Worm (Caenorhabditis elegans) whole organism, late embryonic: ENCODE results near the gene mlc-7.

Experiments used
- C38D4.7 ChIP-seq: fragments of 200-800 bp; sonication (Bioruptor generic); optimal IDR thresholded peaks from 2 replicates; lab custom pipeline; 2018; ENCODE audit warnings: mild to moderate bottlenecking, missing genetic modification characterization, moderate library complexity, missing compliant biosample characterization
- F13H6.1 ChIP-seq: sonication (generic microtip); optimal IDR thresholded peaks from 2 replicates; lab custom pipeline; 2016; ENCODE audit warnings: missing genetic modification characterization, missing compliant biosample characterization
- K02D7.2 ChIP-seq: sonication (generic microtip); optimal IDR thresholded peaks from 2 replicates; lab custom pipeline; 2017; ENCODE audit warnings: mild to moderate bottlenecking, missing genetic modification characterization, missing compliant biosample characterization
- T23F11.4 ChIP-seq: fragments of 200-800 bp; sonication (Bioruptor generic); optimal IDR thresholded peaks from 2 replicates; lab custom pipeline; 2018; ENCODE audit warnings: mild to moderate bottlenecking, missing genetic modification characterization, missing compliant biosample characterization
- Y22D7AL.16 ChIP-seq: sonication (generic microtip); optimal IDR thresholded peaks from 2 replicates; lab custom pipeline; 2016; ENCODE audit warnings: missing genetic modification characterization, missing compliant biosample characterization
- ahr-1 ChIP-seq: sonication (generic microtip); optimal IDR thresholded peaks from 2 replicates; lab custom pipeline; 2016; ENCODE audit warnings: missing genetic modification characterization, missing compliant biosample characterization
- ama-1 ChIP-seq: fragments of 150-350 bp; optimal IDR thresholded peaks from 2 replicates; lab custom pipeline; 2014
- ceh-14 ChIP-seq: sonication (generic microtip); optimal IDR thresholded peaks from 2 replicates; lab custom pipeline; 2016; ENCODE audit warnings: missing genotype, missing genetic modification characterization, missing compliant biosample characterization
- ceh-18 ChIP-seq: sonication (generic microtip); optimal IDR thresholded peaks from 2 replicates; lab custom pipeline; 2016; ENCODE audit warnings: missing genetic modification characterization, missing compliant biosample characterization
- ceh-2 ChIP-seq: sonication (generic microtip); optimal IDR thresholded peaks from 2 replicates; lab custom pipeline; 2016; ENCODE audit warnings: missing genotype, missing genetic modification characterization, missing compliant biosample characterization
- ceh-22 ChIP-seq: sonication (generic microtip); optimal IDR thresholded peaks from 2 replicates; lab custom pipeline; 2017; ENCODE audit warnings: missing biosample characterization, missing genetic modification characterization
- ceh-30 ChIP-seq: fragments of 150-350 bp; optimal IDR thresholded peaks from 2 replicates; lab custom pipeline; 2014; ENCODE audit warnings: missing biosample characterization, missing genetic modification characterization
- ceh-48 ChIP-seq: sonication (generic microtip); optimal IDR thresholded peaks from 2 replicates; lab custom pipeline; 2016; ENCODE audit warnings: missing genetic modification characterization, inconsistent platforms, missing compliant biosample characterization
- ceh-6 ChIP-seq: fragments of 200-800 bp; sonication (Bioruptor generic); optimal IDR thresholded peaks from 2 replicates; lab custom pipeline; 2018; ENCODE audit warnings: mild to moderate bottlenecking, missing genetic modification characterization, missing compliant biosample characterization
- dmd-4 ChIP-seq: sonication (generic microtip); optimal IDR thresholded peaks from 2 replicates; lab custom pipeline; 2016; ENCODE audit warnings: borderline replicate concordance, missing genetic modification characterization, missing compliant biosample characterization
- dve-1 ChIP-seq: sonication (generic microtip); optimal IDR thresholded peaks from 2 replicates; lab custom pipeline; 2017; ENCODE audit warnings: antibody characterized with exemption, mild to moderate bottlenecking, missing genetic modification characterization, missing compliant biosample characterization
- elt-4 ChIP-seq: sonication (generic microtip); optimal IDR thresholded peaks from 2 replicates; lab custom pipeline; 2016; ENCODE audit warnings: missing genetic modification characterization, missing compliant biosample characterization
- ets-4 ChIP-seq: sonication (generic microtip); optimal IDR thresholded peaks from 2 replicates; lab custom pipeline; 2016; ENCODE audit warnings: missing genetic modification characterization, missing compliant biosample characterization
- eyg-1 ChIP-seq: sonication (generic microtip); optimal IDR thresholded peaks from 2 replicates; lab custom pipeline; 2016; ENCODE audit warnings: missing genotype, missing genetic modification characterization, missing compliant biosample characterization
- fkh-10 ChIP-seq: fragments of 150-350 bp; optimal IDR thresholded peaks from 2 replicates; lab custom pipeline; 2014; ENCODE audit warnings: missing biosample characterization, missing genetic modification reagents, missing genetic modification characterization
- gmeb-2 ChIP-seq: sonication (generic microtip); optimal IDR thresholded peaks from 2 replicates; lab custom pipeline; 2016; ENCODE audit warnings: missing genetic modification characterization, inconsistent platforms, missing compliant biosample characterization
- hlh-13 ChIP-seq: fragments of 200-800 bp; sonication (Bioruptor generic); optimal IDR thresholded peaks from 2 replicates; lab custom pipeline; 2018; ENCODE audit warnings: mild to moderate bottlenecking, missing genetic modification characterization, missing compliant biosample characterization
- hlh-15 ChIP-seq: sonication (generic microtip); optimal IDR thresholded peaks from 2 replicates; lab custom pipeline; 2016; ENCODE audit warnings: missing genetic modification characterization, missing compliant biosample characterization
- hlh-30 ChIP-seq: sonication (generic microtip); optimal IDR thresholded peaks from 2 replicates; lab custom pipeline; 2017; ENCODE audit warnings: antibody characterized with exemption, missing genetic modification characterization, missing compliant biosample characterization; ENCODE audit not compliant: insufficient read depth
- lin-11 ChIP-seq: fragments of 200-800 bp; sonication (Bioruptor generic); optimal IDR thresholded peaks from 2 replicates; lab custom pipeline; 2018; ENCODE audit warnings: mild to moderate bottlenecking, missing genetic modification characterization, missing compliant biosample characterization
- madf-2 ChIP-seq: sonication (generic microtip); optimal IDR thresholded peaks from 2 replicates; lab custom pipeline; 2017; ENCODE audit warnings: missing genetic modification characterization, missing compliant biosample characterization
- mec-3 ChIP-seq: sonication (generic microtip); optimal IDR thresholded peaks from 2 replicates; lab custom pipeline; 2016; ENCODE audit warnings: borderline replicate concordance, missing genetic modification characterization, missing compliant biosample characterization
- nhr-11 ChIP-seq: fragments of 150-350 bp; optimal IDR thresholded peaks from 2 replicates; lab custom pipeline; 2014; ENCODE audit warnings: missing biosample characterization, missing genetic modification characterization
- nhr-232 ChIP-seq: sonication (generic microtip); optimal IDR thresholded peaks from 2 replicates; lab custom pipeline; 2016; ENCODE audit warnings: missing genetic modification characterization, missing compliant biosample characterization
- pax-1 ChIP-seq: fragments of 150-350 bp; optimal IDR thresholded peaks from 2 replicates; lab custom pipeline; 2014; ENCODE audit warnings: missing biosample characterization, missing genetic modification characterization
- pqm-1 ChIP-seq: sonication (generic microtip); optimal IDR thresholded peaks from 2 replicates; lab custom pipeline; 2016; ENCODE audit warnings: missing genetic modification characterization, missing compliant biosample characterization
- pros-1 ChIP-seq: fragments of 150-350 bp; optimal IDR thresholded peaks from 2 replicates; lab custom pipeline; 2014; ENCODE audit warnings: missing biosample characterization, missing genetic modification reagents, missing genetic modification characterization
- ref-2 ChIP-seq: sonication (generic microtip); optimal IDR thresholded peaks from 2 replicates; lab custom pipeline; 2016; ENCODE audit warnings: missing genetic modification characterization, missing compliant biosample characterization
- rnt-1 ChIP-seq: sonication (generic microtip); optimal IDR thresholded peaks from 2 replicates; lab custom pipeline; 2016; ENCODE audit warnings: missing genetic modification characterization, missing compliant biosample characterization
- sdc-2 ChIP-seq: sonication (generic microtip); optimal IDR thresholded peaks from 2 replicates; lab custom pipeline; 2016; ENCODE audit warnings: missing genotype, missing genetic modification characterization, missing compliant biosample characterization
- sox-2 ChIP-seq: fragments of 200-800 bp; sonication (Bioruptor generic); IDR thresholded peaks from 2 replicates; pipeline ENCODE4 v1.3.6; 2022; ENCODE audit warnings: missing genetic modification reagents, missing genetic modification characterization, missing compliant biosample characterization
- sox-4 ChIP-seq: sonication (generic microtip); optimal IDR thresholded peaks from 2 replicates; lab custom pipeline; 2017; ENCODE audit warnings: mild to moderate bottlenecking, missing genetic modification characterization, inconsistent platforms, missing compliant biosample characterization
- tbx-2 ChIP-seq: sonication (generic microtip); optimal IDR thresholded peaks from 2 replicates; lab custom pipeline; 2016; ENCODE audit warnings: missing genetic modification characterization, missing compliant biosample characterization
- tbx-7 ChIP-seq: sonication (generic microtip); optimal IDR thresholded peaks from 2 replicates; lab custom pipeline; 2016; ENCODE audit warnings: missing genotype, missing genetic modification characterization, missing compliant biosample characterization
- ttx-3 ChIP-seq: sonication (generic microtip); optimal IDR thresholded peaks from 2 replicates; lab custom pipeline; 2016; ENCODE audit warnings: missing genetic modification reagents, missing genetic modification characterization, missing compliant biosample characterization
- unc-3 ChIP-seq, 2 experiments: fragments of 200-800 bp in 1 of 2; sonication (Bioruptor generic) in 1 of 2; sonication (generic microtip) in 1 of 2; conservative IDR thresholded peaks in 1 of 2; optimal IDR thresholded peaks in 1 of 2; 2 replicates each; pipeline versions ENCODE4 v1.3.6 to Lab custom; 2016 to 2022; ENCODE audit warnings: missing compliant biosample characterization in 2 of 2, missing genetic modification characterization in 2 of 2, missing genetic modification reagents in 1 of 2
- unc-42 ChIP-seq: sonication (generic microtip); optimal IDR thresholded peaks from 2 replicates; lab custom pipeline; 2016; ENCODE audit warnings: missing genotype, missing genetic modification characterization, missing compliant biosample characterization
- unc-86 ChIP-seq: sonication (generic microtip); optimal IDR thresholded peaks from 2 replicates; lab custom pipeline; 2016; ENCODE audit warnings: missing genetic modification characterization, missing compliant biosample characterization
- zip-5 ChIP-seq: sonication (generic microtip); optimal IDR thresholded peaks from 2 replicates; lab custom pipeline; 2016; ENCODE audit warnings: missing genetic modification characterization, missing compliant biosample characterization
- ztf-16 ChIP-seq: sonication (generic microtip); optimal IDR thresholded peaks from 2 replicates; lab custom pipeline; 2017; ENCODE audit warnings: missing genetic modification characterization, missing compliant biosample characterization

mlc-7 gene

DNA sequence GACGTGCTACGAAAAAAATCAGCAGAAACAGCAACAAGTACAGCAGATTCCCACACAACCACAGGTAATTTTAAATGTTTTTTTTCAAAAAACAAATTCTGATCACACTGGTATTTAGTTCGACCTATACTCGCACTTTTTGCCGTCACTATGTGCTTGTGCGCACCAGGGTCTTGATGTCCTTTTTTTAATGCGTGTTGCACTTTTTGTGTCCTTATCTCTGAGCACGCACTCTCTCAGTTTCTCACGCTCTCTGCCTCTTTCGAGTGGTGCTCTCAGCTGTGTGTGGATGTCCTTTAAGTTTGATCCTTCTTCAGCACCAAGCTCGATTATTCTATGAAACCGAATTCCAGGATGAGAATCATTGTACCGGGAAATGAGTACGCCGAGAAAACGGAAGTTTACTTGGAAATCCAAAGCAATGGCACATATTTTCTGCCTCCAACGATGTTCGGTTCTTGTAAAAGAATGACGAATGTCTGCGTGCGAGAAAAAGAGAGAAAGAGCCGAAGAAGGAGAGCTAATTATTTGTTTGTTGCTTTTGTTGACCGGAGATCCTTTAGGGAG lies 32.8 kb upstream of the mlc-7 start:
- TF ChIP-seq mec-3 (tag; lab: Kevin White, UChicago) (no peak), ceh-22 (tag; lab: Kevin White, UChicago) (peak; percentile 6)
- TF ChIP-seq, all 69 proteins: peak for 1

DNA sequence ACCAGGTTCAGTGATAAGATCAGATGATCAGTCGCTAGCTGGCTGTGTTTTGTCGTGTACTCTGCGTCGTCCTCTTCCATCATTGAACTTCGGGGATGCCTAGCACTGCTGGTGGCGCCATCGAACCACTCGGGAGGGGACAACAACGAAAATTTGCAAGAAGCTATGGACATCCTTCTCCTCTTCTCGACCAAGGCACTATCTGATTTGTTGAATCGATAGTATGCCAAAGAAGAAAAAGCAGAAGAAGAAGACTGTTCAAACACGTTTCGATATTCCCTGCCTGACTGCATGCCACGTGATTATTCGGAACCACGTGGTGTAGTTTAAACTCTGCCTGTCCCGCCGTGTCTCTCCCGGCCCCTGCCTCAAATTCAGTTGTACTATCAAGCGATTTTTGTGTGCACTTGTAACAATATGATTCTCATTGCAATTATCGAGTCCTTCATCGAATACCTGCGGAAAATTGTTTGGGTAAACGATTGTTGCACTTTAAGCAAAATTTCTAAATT lies 31.9 kb upstream of the mlc-7 start:
- TF ChIP-seq dve-1 (tag; lab: Kevin White, UChicago), result no peak
- TF ChIP-seq hlh-13, result no peak
- TF ChIP-seq mec-3 (tag; lab: Kevin White, UChicago), result no peak
- no peak for TF ChIP-seq ama-1
- TF ChIP-seq hlh-15, result no peak
- no peak for TF ChIP-seq zip-5 (tag; lab: Kevin White, UChicago)
- TF ChIP-seq Y22D7AL.16 (tag; lab: Kevin White, UChicago), result no peak
- TF ChIP-seq ceh-18 (tag; lab: Kevin White, UChicago), result peak; percentile 26
- TF ChIP-seq nhr-11, result no peak
- TF ChIP-seq ceh-2 (tag; lab: Kevin White, UChicago), result no peak
- TF ChIP-seq madf-2 (tag; lab: Kevin White, UChicago), result no peak
- TF ChIP-seq hlh-30 (tag; lab: Kevin White, UChicago), result peak; percentile 56
- TF ChIP-seq tbx-2, result peak; percentile 22
- TF ChIP-seq ceh-14, result no peak
- TF ChIP-seq ztf-16 (tag; lab: Kevin White, UChicago), result no peak
- TF ChIP-seq, all 69 proteins: peak for 3

DNA sequence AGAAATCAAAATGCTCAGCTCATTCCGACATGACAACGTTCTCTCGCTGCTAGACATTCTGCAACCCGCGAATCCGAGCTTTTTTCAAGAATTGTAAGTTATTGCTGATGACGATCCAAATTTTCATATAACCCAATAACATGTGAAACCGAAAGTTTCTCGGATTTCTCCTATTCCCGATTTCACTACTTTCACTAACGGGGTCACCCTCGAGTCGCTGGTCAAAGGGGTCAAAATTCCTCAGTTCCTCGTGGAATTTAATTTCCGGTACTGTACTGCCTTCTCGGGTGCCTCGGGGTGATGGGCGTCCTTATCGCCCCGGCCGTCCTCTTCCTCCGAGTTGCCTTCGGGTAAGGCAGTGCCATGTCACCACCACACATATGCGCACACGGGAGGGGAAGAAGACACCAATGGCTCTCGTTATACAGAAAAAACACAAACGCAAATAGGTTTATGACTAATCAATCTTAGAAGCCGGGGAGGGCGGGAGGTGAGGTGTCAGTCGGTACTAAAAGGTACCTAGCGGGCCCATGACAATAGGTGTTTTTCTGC lies 31.0 kb upstream of the mlc-7 start:
- TF ChIP-seq tbx-7 (tag; lab: Kevin White, UChicago) (no peak), ceh-48 (no peak), ceh-6 (GFP tag; lab: Kevin White, UChicago) (peak; percentile 0), F13H6.1 (tag; lab: Kevin White, UChicago) (no peak), sdc-2 (tag; lab: Kevin White, UChicago) (peak; percentile 23), ets-4 (no peak), unc-42 (peak; percentile 5), tbx-2 (peak; percentile 6), ztf-16 (tag; lab: Kevin White, UChicago) (peak; percentile 29)

DNA sequence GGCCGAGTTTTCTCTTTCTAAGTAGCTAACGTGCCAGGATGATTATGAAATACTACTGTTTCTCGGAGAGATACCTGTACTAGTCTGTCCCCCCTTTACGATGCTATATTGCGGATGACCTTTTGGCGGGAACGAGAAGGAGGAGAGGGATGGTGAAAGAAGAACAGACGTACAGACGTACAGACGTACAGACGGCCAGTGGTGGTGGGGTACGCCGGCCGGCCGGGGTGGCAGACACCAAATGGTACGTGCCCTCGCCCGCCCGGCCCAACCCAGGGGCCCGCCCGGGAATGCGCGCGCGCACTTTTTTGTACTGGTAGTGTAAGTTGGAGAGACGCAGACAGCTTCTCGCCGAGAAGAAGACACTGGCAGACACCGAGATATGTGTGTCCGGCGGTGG lies 30.2 kb upstream of the mlc-7 start:
- TF ChIP-seq sox-4, result no peak
- TF ChIP-seq nhr-11, result no peak
- no peak for TF ChIP-seq ahr-1
- TF ChIP-seq gmeb-2 (tag; lab: Kevin White, UChicago), result peak; percentile 8
- peak; percentile 50 for TF ChIP-seq T23F11.4 (GFP tag; lab: Kevin White, UChicago)
- TF ChIP-seq ztf-16 (tag; lab: Kevin White, UChicago), result no peak
- peak; percentile 62 for TF ChIP-seq eyg-1 (tag; lab: Kevin White, UChicago)
- TF ChIP-seq nhr-232 (tag; lab: Kevin White, UChicago), result peak; percentile 1
- TF ChIP-seq ets-4, result no peak
- TF ChIP-seq rnt-1 (tag; lab: Kevin White, UChicago), result peak; percentile 14
- TF ChIP-seq ttx-3, result no peak
- no peak for TF ChIP-seq pax-1 (tag; lab: Kevin White, UChicago)
- TF ChIP-seq fkh-10 (GFP tag; lab: Kevin White, UChicago), result no peak
- TF ChIP-seq tbx-7 (tag; lab: Kevin White, UChicago), result no peak
- no peak for TF ChIP-seq elt-4 (tag; lab: Kevin White, UChicago)
- no peak for TF ChIP-seq ceh-30 (tag; lab: Kevin White, UChicago)
- TF ChIP-seq unc-86, result no peak
- TF ChIP-seq K02D7.2 (tag; lab: Kevin White, UChicago), result no peak
- TF ChIP-seq dmd-4 (tag; lab: Kevin White, UChicago), result no peak
- peak; percentile 29 for TF ChIP-seq C38D4.7 (GFP tag; lab: Kevin White, UChicago)
- no peak for TF ChIP-seq hlh-15
- TF ChIP-seq lin-11 (tag; lab: Kevin White, UChicago), result no peak
- TF ChIP-seq pqm-1, result no peak
- TF ChIP-seq sox-2, result peak; percentile 37; the same call in 1 of the 2 replicates
- peak; percentile 25 for TF ChIP-seq F13H6.1 (tag; lab: Kevin White, UChicago)
- TF ChIP-seq ceh-18 (tag; lab: Kevin White, UChicago), result no peak
- TF ChIP-seq pros-1 (tag; lab: Kevin White, UChicago), result peak; percentile 53
- TF ChIP-seq unc-3 (GFP tag; conservative IDR thresholded peaks at IDR 0.05; lab: Robert Waterston, UW), result no peak
- TF ChIP-seq unc-3 (tag; optimal IDR thresholded peaks at IDR 0.05; lab: Kevin White, UChicago), result no peak
- TF ChIP-seq unc-42, result no peak
- peak; percentile 67 for TF ChIP-seq ref-2
- peak; percentile 73 for TF ChIP-seq sdc-2 (tag; lab: Kevin White, UChicago)
- no peak for TF ChIP-seq madf-2 (tag; lab: Kevin White, UChicago)
